Worm (Caenorhabditis elegans) whole organism, early embryonic: ENCODE data around the gene Y73B3A.20.

ENCODE experiments used
- aly-1 ChIP-seq: sonication (generic microtip); optimal IDR thresholded peaks from 2 replicates; lab custom pipeline; 2016; ENCODE audit warnings: missing genetic modification characterization, missing compliant biosample characterization
- ama-1 ChIP-seq: fragments of 150-350 bp; optimal IDR thresholded peaks from 2 replicates; lab custom pipeline; 2014
- ceh-13 ChIP-seq: fragments of 200-800 bp; sonication (Bioruptor generic); optimal IDR thresholded peaks from 2 replicates; lab custom pipeline; 2018; ENCODE audit warnings: mild to moderate bottlenecking, missing genetic modification characterization, missing compliant biosample characterization
- ceh-36 ChIP-seq: sonication (generic microtip); optimal IDR thresholded peaks from 2 replicates; lab custom pipeline; 2016; ENCODE audit warnings: missing genetic modification characterization, inconsistent platforms, missing compliant biosample characterization
- ets-7 ChIP-seq: sonication (generic microtip); optimal IDR thresholded peaks from 2 replicates; lab custom pipeline; 2016; ENCODE audit warnings: missing genotype, missing genetic modification characterization, missing compliant biosample characterization
- flt-1 ChIP-seq: fragments of 200-800 bp; sonication (Bioruptor generic); IDR thresholded peaks from 2 replicates; pipeline ENCODE4 v1.3.6; 2022; ENCODE audit warnings: missing genetic modification characterization, missing compliant biosample characterization
- hmg-4 ChIP-seq: fragments of 200-800 bp; sonication (Bioruptor generic); optimal IDR thresholded peaks from 2 replicates; lab custom pipeline; 2018; ENCODE audit warnings: mild to moderate bottlenecking, missing genetic modification characterization, missing compliant biosample characterization
- tbx-11 ChIP-seq: fragments of 200-800 bp; sonication (Bioruptor generic); IDR thresholded peaks from 2 replicates; pipeline ENCODE4 v1.3.6; 2022; ENCODE audit warnings: missing genetic modification characterization, missing compliant biosample characterization
- tbx-37 ChIP-seq: fragments of 200-800 bp; sonication (Bioruptor generic); conservative IDR thresholded peaks from 2 replicates; pipeline ENCODE4 v1.3.6; 2022; ENCODE audit warnings: missing genetic modification reagents, missing genetic modification characterization, missing compliant biosample characterization
- tra-4 ChIP-seq: sonication (generic microtip); optimal IDR thresholded peaks from 2 replicates; lab custom pipeline; 2017; ENCODE audit warnings: missing genetic modification characterization, missing compliant biosample characterization

ce11 chrX:84602-85001 is 37.1 kb downstream of the Y73B3A.20 start:
- no peak for TF ChIP-seq ceh-13
- TF ChIP-seq ama-1 = no peak
- no peak for TF ChIP-seq tra-4
- TF ChIP-seq aly-1 (tag; lab: Kevin White, UChicago) = no peak
- TF ChIP-seq hmg-4 (GFP tag; lab: Kevin White, UChicago) = no peak
- no peak for TF ChIP-seq flt-1
- no peak for TF ChIP-seq ceh-36 (tag; lab: Kevin White, UChicago)
- TF ChIP-seq ets-7 (tag; lab: Kevin White, UChicago) = no peak
- TF ChIP-seq tbx-11 (GFP tag; lab: Robert Waterston, UW) = no peak
- no peak for TF ChIP-seq tbx-37 (GFP tag; lab: Robert Waterston, UW)
